Worm (Caenorhabditis elegans) whole organism, mixed stage, embryonic: ENCODE measurements around the gene pigw-1.

Source experiments
- elt-3 ChIP-seq: fragments of 150-350 bp; optimal IDR thresholded peaks from 2 replicates; lab custom pipeline; 2014; ENCODE audit warnings: missing biosample characterization, missing genetic modification characterization
- ham-2 ChIP-seq: fragments of 200-800 bp; sonication (Bioruptor generic); optimal IDR thresholded peaks from 2 replicates; lab custom pipeline; 2018; ENCODE audit warnings: mild to moderate bottlenecking, missing genetic modification characterization, missing compliant biosample characterization
- nhr-28 ChIP-seq: fragments of 150-350 bp; optimal IDR thresholded peaks from 2 replicates; lab custom pipeline; 2014; ENCODE audit warnings: missing biosample characterization, missing genetic modification characterization
- unc-62 ChIP-seq: fragments of 150-350 bp; optimal IDR thresholded peaks from 2 replicates; lab custom pipeline; 2014; ENCODE audit warnings: missing biosample characterization, missing genetic modification reagents, missing genetic modification characterization

ce11 chrII:2903748-2904147, 19.0 kb upstream of the pigw-1 start:
- TF ChIP-seq elt-3 (tag; lab: Kevin White, UChicago) (no peak), ham-2 (GFP tag; lab: Kevin White, UChicago) (no peak), unc-62 (GFP tag; lab: Kevin White, UChicago) (no peak), nhr-28 (tag; lab: Kevin White, UChicago) (no peak)
